Worm (Caenorhabditis elegans) whole organism, L4 larva: ENCODE measurements around the gene nspc-17.

Experiments used
- F44E2.7 ChIP-seq: fragments of 200-800 bp; sonication (Bioruptor generic); IDR thresholded peaks from 2 replicates; pipeline ENCODE4 v2.1.2; 2022; ENCODE audit warnings: missing genetic modification characterization, missing compliant biosample characterization
- T20F7.1 ChIP-seq: fragments of 200-800 bp; sonication (Bioruptor generic); optimal IDR thresholded peaks from 2 replicates; lab custom pipeline; 2018; ENCODE audit warnings: mild to moderate bottlenecking, missing genetic modification characterization, missing compliant biosample characterization
- T26A8.4 ChIP-seq: fragments of 200-800 bp; sonication (Bioruptor generic); IDR thresholded peaks from 2 replicates; pipeline ENCODE4 v1.3.6; 2022; ENCODE audit warnings: missing genetic modification characterization, missing compliant biosample characterization
- aha-1 ChIP-seq: fragments of 150-350 bp; peaks from one replicate; lab custom pipeline; 2014; ENCODE audit warnings: missing biosample characterization, missing genetic modification characterization
- aly-2 ChIP-seq: sonication (generic microtip); optimal IDR thresholded peaks from 2 replicates; lab custom pipeline; 2018; ENCODE audit warnings: missing biosample characterization, missing genetic modification characterization
- arid-1 ChIP-seq: fragments of 200-800 bp; sonication (Bioruptor generic); conservative IDR thresholded peaks from 2 replicates; pipeline ENCODE4 v1.3.6; 2022; ENCODE audit warnings: missing genetic modification reagents, missing genetic modification characterization, missing compliant biosample characterization
- ceh-44 ChIP-seq: fragments of 200-800 bp; sonication (Bioruptor generic); IDR thresholded peaks from 2 replicates; pipeline ENCODE4 v1.3.6; 2022; ENCODE audit warnings: missing genetic modification reagents, missing genetic modification characterization, missing compliant biosample characterization
- ceh-62 ChIP-seq: sonication (generic microtip); optimal IDR thresholded peaks from 2 replicates; lab custom pipeline; 2017; ENCODE audit warnings: missing biosample characterization, missing genetic modification characterization
- cey-2 ChIP-seq: sonication (generic microtip); optimal IDR thresholded peaks from 3 replicates; lab custom pipeline; 2017; ENCODE audit warnings: missing genetic modification characterization, mild to moderate bottlenecking, missing compliant biosample characterization, antibody characterized with exemption, borderline replicate concordance; ENCODE audit not compliant: insufficient read depth
- ctbp-1 ChIP-seq: fragments of 200-800 bp; sonication (Bioruptor generic); IDR thresholded peaks from 2 replicates; pipeline ENCODE4 v1.3.6; 2022; ENCODE audit warnings: missing genetic modification reagents, missing genetic modification characterization, missing compliant biosample characterization
- daf-12 ChIP-seq: fragments of 150-350 bp; optimal IDR thresholded peaks from 2 replicates; lab custom pipeline; 2014; ENCODE audit warnings: missing biosample characterization, missing genetic modification reagents, missing genetic modification characterization
- daf-16 ChIP-seq, 3 experiments: sonication (generic microtip); optimal IDR thresholded peaks; 2 replicates each; lab custom pipeline; 2016 to 2017; ENCODE audit warnings: missing genetic modification characterization in 3 of 3, missing genetic modification reagents in 3 of 3, mild to moderate bottlenecking in 2 of 3, missing compliant biosample characterization in 2 of 3, missing biosample characterization in 1 of 3, moderate library complexity in 1 of 3
- dmd-6 ChIP-seq: fragments of 200-800 bp; sonication (Bioruptor generic); IDR thresholded peaks from 2 replicates; pipeline ENCODE4 v1.3.6; 2022; ENCODE audit warnings: missing genetic modification reagents, missing genetic modification characterization, missing compliant biosample characterization
- duxl-1 ChIP-seq: sonication (generic microtip); optimal IDR thresholded peaks from 2 replicates; lab custom pipeline; 2016; ENCODE audit warnings: mild to moderate bottlenecking, missing genetic modification characterization, moderate library complexity, missing compliant biosample characterization; ENCODE audit not compliant: poor library complexity
- dve-1 ChIP-seq: sonication (generic microtip); optimal IDR thresholded peaks from 2 replicates; lab custom pipeline; 2017; ENCODE audit warnings: antibody characterized with exemption, mild to moderate bottlenecking, missing genetic modification characterization, missing compliant biosample characterization; ENCODE audit not compliant: insufficient read depth
- hif-1 ChIP-seq, 2 experiments: sonication (generic microtip); optimal IDR thresholded peaks; 2 replicates each; lab custom pipeline; 2016 to 2017; ENCODE audit warnings: missing compliant biosample characterization in 2 of 2, missing genetic modification characterization in 2 of 2, missing genetic modification reagents in 2 of 2, missing genotype in 2 of 2, mild to moderate bottlenecking in 1 of 2
- hlh-11 ChIP-seq: fragments of 200-800 bp; sonication (Bioruptor generic); optimal IDR thresholded peaks from 2 replicates; lab custom pipeline; 2018; ENCODE audit warnings: mild to moderate bottlenecking, missing genetic modification characterization, missing compliant biosample characterization
- hlh-30 ChIP-seq: sonication (generic microtip); optimal IDR thresholded peaks from 2 replicates; lab custom pipeline; 2017; ENCODE audit warnings: antibody characterized with exemption, mild to moderate bottlenecking, missing genetic modification characterization, missing compliant biosample characterization; ENCODE audit not compliant: insufficient read depth
- hmg-1.1 ChIP-seq: fragments of 200-800 bp; sonication (Bioruptor generic); IDR thresholded peaks from 2 replicates; pipeline ENCODE4 v1.3.6; 2022; ENCODE audit warnings: missing genetic modification reagents, missing genetic modification characterization, missing compliant biosample characterization
- jun-1 ChIP-seq: fragments of 150-350 bp; optimal IDR thresholded peaks from 2 replicates; lab custom pipeline; 2014; ENCODE audit warnings: missing biosample characterization, missing genetic modification reagents, missing genetic modification characterization
- lim-7 ChIP-seq: fragments of 200-800 bp; sonication (Bioruptor generic); IDR thresholded peaks from 2 replicates; pipeline ENCODE4 v1.3.6; 2022; ENCODE audit warnings: missing genetic modification characterization, missing compliant biosample characterization
- lin-38 ChIP-seq: fragments of 200-800 bp; sonication (Bioruptor generic); IDR thresholded peaks from 2 replicates; pipeline ENCODE4 v1.3.6; 2022; ENCODE audit warnings: missing genetic modification reagents, missing genetic modification characterization, missing compliant biosample characterization
- lsy-2 ChIP-seq, 2 experiments: fragments of 150-350 bp in 1 of 2; sonication (generic microtip) in 1 of 2; optimal IDR thresholded peaks; 2 replicates each; lab custom pipeline; 2014 to 2017; ENCODE audit warnings: missing biosample characterization in 2 of 2, missing genetic modification characterization in 2 of 2
- mdl-1 ChIP-seq, 2 experiments: fragments of 150-350 bp in 1 of 2; sonication (generic microtip) in 1 of 2; optimal IDR thresholded peaks; 2 replicates each; lab custom pipeline; 2014 to 2017; ENCODE audit warnings: missing biosample characterization in 2 of 2, missing genetic modification characterization in 2 of 2
- mep-1 ChIP-seq: fragments of 150-350 bp; sonication (generic microtip); optimal IDR thresholded peaks from 3 replicates; lab custom pipeline; 2014; ENCODE audit warnings: missing biosample characterization, missing genetic modification characterization
- mes-2 ChIP-seq: sonication (generic microtip); optimal IDR thresholded peaks from 2 replicates; lab custom pipeline; 2016; ENCODE audit warnings: missing genotype, mild to moderate bottlenecking, missing genetic modification characterization, missing compliant biosample characterization; ENCODE audit not compliant: poor library complexity, severe bottlenecking
- mxl-2 ChIP-seq: fragments of 200-800 bp; sonication (Bioruptor generic); conservative IDR thresholded peaks from 2 replicates; pipeline ENCODE4 v1.3.6; 2022; ENCODE audit warnings: missing genetic modification reagents, missing genetic modification characterization, missing compliant biosample characterization
- mxl-3 ChIP-seq: fragments of 200-800 bp; sonication (Bioruptor generic); optimal IDR thresholded peaks from 2 replicates; lab custom pipeline; 2018; ENCODE audit warnings: mild to moderate bottlenecking, missing genetic modification characterization, missing compliant biosample characterization
- nhr-10 ChIP-seq: fragments of 150-350 bp; optimal IDR thresholded peaks from 2 replicates; lab custom pipeline; 2014; ENCODE audit warnings: missing biosample characterization, missing genetic modification characterization
- nhr-25 ChIP-seq: sonication (generic microtip); optimal IDR thresholded peaks from 2 replicates; lab custom pipeline; 2017; ENCODE audit warnings: missing genetic modification characterization, mild to moderate bottlenecking, missing compliant biosample characterization, antibody characterized with exemption, moderate library complexity, borderline replicate concordance; ENCODE audit not compliant: insufficient read depth
- nhr-28 ChIP-seq: fragments of 150-350 bp; optimal IDR thresholded peaks from 2 replicates; lab custom pipeline; 2014; ENCODE audit warnings: missing biosample characterization, missing genetic modification characterization
- nhr-42 ChIP-seq: fragments of 200-800 bp; sonication (Bioruptor generic); IDR thresholded peaks from 2 replicates; pipeline ENCODE4 v1.3.6; 2022; ENCODE audit warnings: missing genetic modification characterization, missing compliant biosample characterization
- nhr-48 ChIP-seq: sonication (generic microtip); optimal IDR thresholded peaks from 2 replicates; lab custom pipeline; 2016; ENCODE audit warnings: mild to moderate bottlenecking, missing genetic modification characterization, missing compliant biosample characterization
- nhr-6 ChIP-seq: fragments of 150-350 bp; optimal IDR thresholded peaks from 2 replicates; lab custom pipeline; 2014; ENCODE audit warnings: missing biosample characterization, missing genetic modification characterization
- nhr-77 ChIP-seq: fragments of 150-350 bp; optimal IDR thresholded peaks from 2 replicates; lab custom pipeline; 2014; ENCODE audit warnings: missing biosample characterization, missing genetic modification characterization
- pha-4 ChIP-seq, 2 experiments: fragments of 150-350 bp in 1 of 2; fragments of 200-800 bp in 1 of 2; sonication (Bioruptor generic) in 1 of 2; IDR thresholded peaks in 1 of 2; optimal IDR thresholded peaks in 1 of 2; 2 replicates each; pipeline versions ENCODE4 v1.3.6 to Lab custom; 2014 to 2022; ENCODE audit warnings: missing genetic modification characterization in 2 of 2, missing genetic modification reagents in 2 of 2, missing biosample characterization in 1 of 2, missing compliant biosample characterization in 1 of 2
- pqm-1 ChIP-seq: sonication (generic microtip); optimal IDR thresholded peaks from 2 replicates; lab custom pipeline; 2017; ENCODE audit warnings: missing biosample characterization, missing genetic modification characterization
- rbr-2 ChIP-seq: sonication (generic microtip); optimal IDR thresholded peaks from 2 replicates; lab custom pipeline; 2016; ENCODE audit warnings: missing genotype, missing genetic modification characterization, missing compliant biosample characterization
- saeg-2 ChIP-seq: fragments of 200-800 bp; sonication (Bioruptor generic); IDR thresholded peaks from 2 replicates; pipeline ENCODE4 v1.3.6; 2022; ENCODE audit warnings: missing genetic modification reagents, missing genetic modification characterization, missing compliant biosample characterization
- set-16 ChIP-seq: fragments of 200-800 bp; sonication (Bioruptor generic); IDR thresholded peaks from 2 replicates; pipeline ENCODE4 v1.3.6; 2022; ENCODE audit warnings: missing genetic modification reagents, missing genetic modification characterization, missing compliant biosample characterization
- unc-62 ChIP-seq, 3 experiments: fragments of 150-350 bp in 1 of 3; sonication (generic microtip); optimal IDR thresholded peaks in 2 of 3; peaks in 1 of 3; 1 replicate in 1 of 3; 2 replicates in 2 of 3; lab custom pipeline; 2014 to 2017; ENCODE audit warnings: missing biosample characterization in 3 of 3, missing genetic modification characterization in 3 of 3, missing genetic modification reagents in 3 of 3, missing genotype in 1 of 3
- vab-7 ChIP-seq: fragments of 200-800 bp; sonication (Bioruptor generic); IDR thresholded peaks from 2 replicates; pipeline ENCODE4 v1.3.6; 2022; ENCODE audit warnings: missing genetic modification reagents, missing genetic modification characterization, missing compliant biosample characterization
- ztf-7 ChIP-seq: fragments of 150-350 bp; optimal IDR thresholded peaks from 2 replicates; lab custom pipeline; 2014; ENCODE audit warnings: missing biosample characterization, missing genetic modification characterization

The nspc-17 gene

ce11 chrX:14557936-14558554 is 33.1 kb upstream of the nspc-17 start, which contains the start of gene nhr-3:
TSS of gene nhr-3 (plus strand) at chrX:14558504.
- TF ChIP-seq hlh-11 (tag; lab: Kevin White, UChicago) (peak; percentile 56), duxl-1 (tag; lab: Kevin White, UChicago) (no peak), pqm-1 (peak; percentile 65), nhr-77 (tag; lab: Kevin White, UChicago) (peak; percentile 38), mes-2 (tag; lab: Kevin White, UChicago) (peak; percentile 26), nhr-48 (tag; lab: Kevin White, UChicago) (peak; percentile 36), F44E2.7 (GFP tag; lab: Robert Waterston, UW) (no peak), hlh-30 (tag; lab: Kevin White, UChicago) (peak; percentile 79), cey-2 (no peak), hif-1 (tag; optimal IDR thresholded peaks at IDR 0.05; lab: Kevin White, UChicago) (peak in 1 of 2 experiments; percentile 9), daf-16 (GFP tag; optimal IDR thresholded peaks at IDR 0.05; lab: Kevin White, UChicago) (no peak), daf-16 (tag; optimal IDR thresholded peaks at IDR 0.05; lab: Kevin White, UChicago) (peak; percentile 48), dve-1 (peak; percentile 51), aha-1 (peak; percentile 58), mep-1 (no peak), nhr-25 (no peak), ceh-44 (no peak), jun-1 (tag; lab: Kevin White, UChicago) (peak; percentile 17), daf-12 (tag; lab: Kevin White, UChicago) (no peak), lim-7 (no peak), ztf-7 (tag; lab: Kevin White, UChicago) (no peak), saeg-2 (no peak), nhr-6 (tag; lab: Kevin White, UChicago) (peak; percentile 8), nhr-10 (tag; lab: Kevin White, UChicago) (peak; percentile 26), lin-38 (GFP tag; lab: Robert Waterston, UW) (no peak), unc-62 (GFP tag; optimal IDR thresholded peaks at IDR 0.05 in 1 of 2; lab: Kevin White, UChicago) (peak in 1 of 2 experiments; percentile 99), unc-62 (tag; optimal IDR thresholded peaks at IDR 0.05; lab: Kevin White, UChicago) (no peak), mdl-1 (tag; optimal IDR thresholded peaks at IDR 0.05; lab: Kevin White, UChicago) (no peak), set-16 (GFP tag; lab: Robert Waterston, UW) (no peak), vab-7 (no peak), dmd-6 (GFP tag; lab: Robert Waterston, UW) (peak; percentile 75), nhr-28 (tag; lab: Kevin White, UChicago) (peak; percentile 93), ctbp-1 (GFP tag; lab: Robert Waterston, UW) (no peak)

ce11 chrX:14557352-14557935 is 32.5 kb upstream of the nspc-17 start:
- TF ChIP-seq rbr-2 (tag; lab: Kevin White, UChicago) (peak; percentile 19), daf-12 (tag; lab: Kevin White, UChicago) (no peak), ceh-62 (no peak), ctbp-1 (GFP tag; lab: Robert Waterston, UW) (peak; percentile 80), aha-1 (peak; percentile 96), lsy-2 (tag; optimal IDR thresholded peaks at IDR 0.05; lab: Kevin White, UChicago) (peak in 1 of 2 experiments; percentile 18), T20F7.1 (GFP tag; lab: Kevin White, UChicago) (no peak), mep-1 (peak; percentile 60), hmg-1.1 (peak; percentile 81), nhr-42 (GFP tag; lab: Robert Waterston, UW) (no peak), aly-2 (tag; lab: Kevin White, UChicago) (no peak), set-16 (GFP tag; lab: Robert Waterston, UW) (peak; percentile 19; the same call in 1 of the 2 replicates), dve-1 (peak; percentile 47), hlh-11 (tag; lab: Kevin White, UChicago) (peak; percentile 76), nhr-28 (tag; lab: Kevin White, UChicago) (peak; percentile 77), arid-1 (GFP tag; lab: Robert Waterston, UW) (0 out of 2 replicates have a peak, but pooled peaks have one; percentile 21), mxl-2 (GFP tag; lab: Robert Waterston, UW) (no peak), T26A8.4 (GFP tag; lab: Robert Waterston, UW) (0 out of 2 replicates have a peak, but pooled peaks have one; percentile 18), ztf-7 (tag; lab: Kevin White, UChicago) (peak; percentile 82), hif-1 (tag; optimal IDR thresholded peaks at IDR 0.05; lab: Kevin White, UChicago) (peak in 1 of 2 experiments; percentile 76), hlh-30 (tag; lab: Kevin White, UChicago) (peak; percentile 69), mxl-3 (GFP tag; lab: Kevin White, UChicago) (peak; percentile 1), pha-4 (GFP tag; IDR thresholded peaks at IDR 0.05; lab: Robert Waterston, UW) (no peak), pha-4 (tag; optimal IDR thresholded peaks at IDR 0.05; lab: Kevin White, UChicago) (peak; percentile 48), mdl-1 (tag; optimal IDR thresholded peaks at IDR 0.05; lab: Kevin White, UChicago) (peak in 1 of 2 experiments; percentile 79), unc-62 (GFP tag; optimal IDR thresholded peaks at IDR 0.05 in 1 of 2; lab: Kevin White, UChicago) (peak in 1 of 2 experiments; percentile 98), unc-62 (tag; optimal IDR thresholded peaks at IDR 0.05; lab: Kevin White, UChicago) (peak; percentile 16), dmd-6 (GFP tag; lab: Robert Waterston, UW) (peak; percentile 39)
